Worm (Caenorhabditis elegans) whole organism, L1 larva: ENCODE measurements around the gene F23F1.5.

Experiments
- C04F5.9 ChIP-seq: sonication (generic microtip); optimal IDR thresholded peaks from 2 replicates; lab custom pipeline; 2016; ENCODE audit warnings: missing genetic modification characterization, missing compliant biosample characterization
- C16A3.4 ChIP-seq: fragments of 150-350 bp; optimal IDR thresholded peaks from 2 replicates; lab custom pipeline; 2014; ENCODE audit warnings: missing biosample characterization, missing genetic modification characterization
- C34B4.2 ChIP-seq: sonication (generic microtip); optimal IDR thresholded peaks from 2 replicates; lab custom pipeline; 2017; ENCODE audit warnings: mild to moderate bottlenecking, missing genetic modification characterization, missing compliant biosample characterization
- aha-1 ChIP-seq: fragments of 150-350 bp; optimal IDR thresholded peaks from 2 replicates; lab custom pipeline; 2014; ENCODE audit warnings: missing biosample characterization, missing genetic modification characterization
- alr-1 ChIP-seq: fragments of 200-800 bp; sonication (Bioruptor generic); optimal IDR thresholded peaks from 2 replicates; lab custom pipeline; 2018; ENCODE audit warnings: borderline replicate concordance, mild to moderate bottlenecking, missing genetic modification characterization, missing compliant biosample characterization
- ceh-8 ChIP-seq: fragments of 200-800 bp; sonication (Bioruptor generic); optimal IDR thresholded peaks from 2 replicates; lab custom pipeline; 2018; ENCODE audit warnings: mild to moderate bottlenecking, missing genetic modification characterization, moderate library complexity, missing compliant biosample characterization
- ceh-90 ChIP-seq: sonication (generic microtip); optimal IDR thresholded peaks from 2 replicates; lab custom pipeline; 2016; ENCODE audit warnings: missing genetic modification characterization, missing compliant biosample characterization
- ces-1 ChIP-seq: fragments of 150-350 bp; optimal IDR thresholded peaks from 2 replicates; lab custom pipeline; 2014; ENCODE audit warnings: missing biosample characterization, missing genetic modification reagents, missing genetic modification characterization
- dpl-1 ChIP-seq, 3 experiments: fragments of 150-350 bp in 2 of 3; sonication (generic microtip) in 1 of 3; optimal IDR thresholded peaks; 2 replicates each; lab custom pipeline; 2014 to 2017; ENCODE audit warnings: missing biosample characterization in 3 of 3, missing genetic modification characterization in 3 of 3, missing genetic modification reagents in 3 of 3
- dsc-1 ChIP-seq: sonication (generic microtip); optimal IDR thresholded peaks from 2 replicates; lab custom pipeline; 2016; ENCODE audit warnings: mild to moderate bottlenecking, missing genetic modification characterization, missing compliant biosample characterization
- efl-1 ChIP-seq, 4 experiments: fragments of 150-350 bp; optimal IDR thresholded peaks in 3 of 4; peaks in 1 of 4; 1 replicate in 1 of 4; 2 replicates in 3 of 4; lab custom pipeline; 2014; ENCODE audit warnings: missing biosample characterization in 2 of 4, missing genetic modification characterization in 2 of 4, missing genetic modification reagents in 2 of 4
- efl-3 ChIP-seq: fragments of 200-800 bp; sonication (Bioruptor generic); optimal IDR thresholded peaks from 2 replicates; lab custom pipeline; 2018; ENCODE audit warnings: mild to moderate bottlenecking, missing genetic modification characterization, missing compliant biosample characterization
- egl-13 ChIP-seq: sonication (generic microtip); optimal IDR thresholded peaks from 2 replicates; lab custom pipeline; 2016; ENCODE audit warnings: missing genotype, missing genetic modification reagents, missing genetic modification characterization, missing compliant biosample characterization
- elt-3 ChIP-seq, 6 experiments: fragments of 150-350 bp in 1 of 6; sonication (generic microtip); optimal IDR thresholded peaks; 2 replicates each; lab custom pipeline; 2017 to 2018; ENCODE audit warnings: missing biosample characterization in 6 of 6, missing genetic modification characterization in 6 of 6, inconsistent platforms in 1 of 6
- fkh-10 ChIP-seq: sonication (generic microtip); optimal IDR thresholded peaks from 2 replicates; lab custom pipeline; 2017; ENCODE audit warnings: missing biosample characterization, missing genetic modification reagents, missing genetic modification characterization
- hlh-17 ChIP-seq: fragments of 200-800 bp; sonication (Bioruptor generic); optimal IDR thresholded peaks from 2 replicates; lab custom pipeline; 2018; ENCODE audit warnings: missing genetic modification characterization, mild to moderate bottlenecking, missing compliant biosample characterization, moderate library complexity, borderline replicate concordance
- hpl-2 ChIP-seq: fragments of 150-350 bp; optimal IDR thresholded peaks from 2 replicates; lab custom pipeline; 2014; ENCODE audit warnings: missing biosample characterization, missing genetic modification reagents, missing genetic modification characterization
- irx-1 ChIP-seq: sonication (generic microtip); optimal IDR thresholded peaks from 2 replicates; lab custom pipeline; 2016; ENCODE audit warnings: missing genetic modification characterization, missing compliant biosample characterization
- isw-1 ChIP-seq: fragments of 200-800 bp; sonication (Bioruptor generic); IDR thresholded peaks from 2 replicates; pipeline ENCODE4 v1.3.6; 2022; ENCODE audit warnings: missing genetic modification characterization, missing compliant biosample characterization
- jun-1 ChIP-seq: fragments of 150-350 bp; optimal IDR thresholded peaks from 2 replicates; lab custom pipeline; 2014; ENCODE audit warnings: missing biosample characterization, missing genetic modification reagents, missing genetic modification characterization
- lin-14 ChIP-seq: fragments of 200-800 bp; sonication (Bioruptor generic); optimal IDR thresholded peaks from 2 replicates; lab custom pipeline; 2018; ENCODE audit warnings: mild to moderate bottlenecking, missing genetic modification characterization, moderate library complexity, missing compliant biosample characterization
- lin-15B ChIP-seq: fragments of 150-350 bp; sonication (generic microtip); optimal IDR thresholded peaks from 3 replicates; lab custom pipeline; 2014; ENCODE audit warnings: missing biosample characterization, missing genetic modification characterization
- lin-39 ChIP-seq: fragments of 150-350 bp; optimal IDR thresholded peaks from 2 replicates; lab custom pipeline; 2014; ENCODE audit warnings: missing biosample characterization, missing genetic modification reagents, missing genetic modification characterization
- lir-3 ChIP-seq: sonication (generic microtip); optimal IDR thresholded peaks from 2 replicates; lab custom pipeline; 2016; ENCODE audit warnings: mild to moderate bottlenecking, missing genetic modification characterization, moderate library complexity, missing compliant biosample characterization; ENCODE audit not compliant: poor library complexity
- lsy-2 ChIP-seq, 2 experiments: fragments of 150-350 bp; optimal IDR thresholded peaks; 2 replicates each; lab custom pipeline; 2014; ENCODE audit warnings: missing biosample characterization in 2 of 2, missing genetic modification characterization in 2 of 2
- mab-9 ChIP-seq: fragments of 200-800 bp; sonication (Bioruptor generic); IDR thresholded peaks from 2 replicates; pipeline ENCODE4 v1.3.6; 2022; ENCODE audit warnings: missing genetic modification reagents, missing genetic modification characterization, missing compliant biosample characterization
- mdl-1 ChIP-seq, 2 experiments: fragments of 150-350 bp; optimal IDR thresholded peaks; 2 replicates each; lab custom pipeline; 2014 to 2017; ENCODE audit warnings: missing biosample characterization in 2 of 2, missing genetic modification characterization in 2 of 2, inconsistent platforms in 1 of 2
- mef-2 ChIP-seq: fragments of 150-350 bp; optimal IDR thresholded peaks from 2 replicates; lab custom pipeline; 2014; ENCODE audit warnings: missing biosample characterization, missing genetic modification characterization
- mep-1 ChIP-seq: fragments of 150-350 bp; optimal IDR thresholded peaks from 2 replicates; lab custom pipeline; 2014; ENCODE audit warnings: missing biosample characterization, missing genetic modification characterization
- nhr-11 ChIP-seq: fragments of 150-350 bp; optimal IDR thresholded peaks from 2 replicates; lab custom pipeline; 2014; ENCODE audit warnings: missing biosample characterization, missing genetic modification characterization
- nhr-12 ChIP-seq: sonication (generic microtip); optimal IDR thresholded peaks from 2 replicates; lab custom pipeline; 2017; ENCODE audit warnings: missing biosample characterization, missing genetic modification characterization
- nhr-20 ChIP-seq: sonication (generic microtip); optimal IDR thresholded peaks from 2 replicates; lab custom pipeline; 2016; ENCODE audit warnings: mild to moderate bottlenecking, missing genetic modification characterization, missing compliant biosample characterization
- nhr-47 ChIP-seq: sonication (generic microtip); optimal IDR thresholded peaks from 2 replicates; lab custom pipeline; 2016; ENCODE audit warnings: mild to moderate bottlenecking, missing genetic modification characterization, moderate library complexity, missing compliant biosample characterization
- nhr-76 ChIP-seq: sonication (generic microtip); optimal IDR thresholded peaks from 2 replicates; lab custom pipeline; 2017; ENCODE audit warnings: missing biosample characterization, missing genetic modification characterization
- nhr-84 ChIP-seq: sonication (generic microtip); optimal IDR thresholded peaks from 2 replicates; lab custom pipeline; 2017; ENCODE audit warnings: missing biosample characterization, missing genetic modification characterization
- nhr-85 ChIP-seq: sonication (generic microtip); peaks from one replicate; lab custom pipeline; 2016; ENCODE audit warnings: missing genetic modification characterization, inconsistent platforms, missing compliant biosample characterization
- nhr-90 ChIP-seq: sonication (generic microtip); optimal IDR thresholded peaks from 2 replicates; lab custom pipeline; 2016; ENCODE audit warnings: mild to moderate bottlenecking, missing genetic modification characterization, missing compliant biosample characterization; ENCODE audit not compliant: poor library complexity
- pag-3 ChIP-seq: sonication (generic microtip); optimal IDR thresholded peaks from 2 replicates; lab custom pipeline; 2017; ENCODE audit warnings: missing genetic modification characterization, mild to moderate bottlenecking, missing compliant biosample characterization, antibody characterized with exemption, borderline replicate concordance; ENCODE audit not compliant: insufficient read depth
- pax-3 ChIP-seq: fragments of 200-800 bp; sonication (Bioruptor generic); optimal IDR thresholded peaks from 2 replicates; lab custom pipeline; 2018; ENCODE audit warnings: mild to moderate bottlenecking, missing genetic modification characterization, moderate library complexity, missing compliant biosample characterization
- pqm-1 ChIP-seq: sonication (generic microtip); optimal IDR thresholded peaks from 3 replicates; lab custom pipeline; 2017; ENCODE audit warnings: missing biosample characterization, missing genetic modification characterization
- rnt-1 ChIP-seq: sonication (generic microtip); optimal IDR thresholded peaks from 2 replicates; lab custom pipeline; 2016; ENCODE audit warnings: mild to moderate bottlenecking, missing genetic modification characterization, moderate library complexity, missing compliant biosample characterization
- snpc-4 ChIP-seq: fragments of 150-350 bp; optimal IDR thresholded peaks from 2 replicates; lab custom pipeline; 2014; ENCODE audit warnings: missing biosample characterization, missing genetic modification characterization
- snu-23 ChIP-seq: sonication (generic microtip); optimal IDR thresholded peaks from 2 replicates; lab custom pipeline; 2016; ENCODE audit warnings: missing genetic modification characterization, missing compliant biosample characterization
- sptf-1 ChIP-seq: fragments of 150-350 bp; optimal IDR thresholded peaks from 2 replicates; lab custom pipeline; 2014; ENCODE audit warnings: missing biosample characterization, missing genetic modification characterization
- sup-37 ChIP-seq: fragments of 200-800 bp; sonication (Bioruptor generic); optimal IDR thresholded peaks from 2 replicates; lab custom pipeline; 2018; ENCODE audit warnings: mild to moderate bottlenecking, missing genetic modification characterization, missing compliant biosample characterization
- tlp-1 ChIP-seq: fragments of 150-350 bp; optimal IDR thresholded peaks from 2 replicates; lab custom pipeline; 2014; ENCODE audit warnings: missing biosample characterization, missing genetic modification characterization
- unc-130 ChIP-seq: fragments of 150-350 bp; optimal IDR thresholded peaks from 2 replicates; lab custom pipeline; 2017; ENCODE audit warnings: missing biosample characterization, missing genetic modification characterization, inconsistent platforms
- unc-62 ChIP-seq: fragments of 150-350 bp; optimal IDR thresholded peaks from 2 replicates; lab custom pipeline; 2014; ENCODE audit warnings: missing biosample characterization, missing genetic modification reagents, missing genetic modification characterization
- vab-15 ChIP-seq: sonication (generic microtip); optimal IDR thresholded peaks from 2 replicates; lab custom pipeline; 2017; ENCODE audit warnings: missing genotype, mild to moderate bottlenecking, missing genetic modification characterization, missing compliant biosample characterization
- zag-1 ChIP-seq: fragments of 150-350 bp; optimal IDR thresholded peaks from 2 replicates; lab custom pipeline; 2014; ENCODE audit warnings: missing biosample characterization, missing genetic modification characterization
- zip-4 ChIP-seq: fragments of 200-800 bp; sonication (Bioruptor generic); optimal IDR thresholded peaks from 2 replicates; lab custom pipeline; 2018; ENCODE audit warnings: mild to moderate bottlenecking, missing genetic modification characterization, moderate library complexity, missing compliant biosample characterization
- ztf-4 ChIP-seq: fragments of 150-350 bp; optimal IDR thresholded peaks from 2 replicates; lab custom pipeline; 2014; ENCODE audit warnings: missing biosample characterization, missing genetic modification characterization

F23F1.5 gene

DNA sequence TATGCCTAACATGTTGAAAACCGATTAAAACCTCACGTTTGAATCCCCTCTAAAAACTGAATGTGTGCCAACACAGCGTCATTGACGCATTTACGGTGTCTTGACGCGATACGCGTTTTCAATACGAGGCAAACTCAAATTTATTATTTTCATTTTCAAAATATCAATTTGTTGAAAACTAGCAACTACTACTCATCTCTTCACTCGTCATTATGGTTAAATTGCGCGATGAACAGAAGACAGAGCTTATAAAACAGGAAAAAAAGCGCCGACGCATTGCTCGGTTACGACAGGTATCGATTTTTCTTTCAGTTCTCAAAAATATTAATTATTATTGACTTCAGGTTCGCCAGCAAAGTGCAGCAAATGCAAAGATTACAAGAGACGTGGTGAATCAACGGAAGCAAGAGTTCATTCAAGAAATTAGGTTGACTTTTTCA, 6.8 kb downstream of the F23F1.5 start, which contains the start of gene enee-1 (continued):
- peak; percentile 56 for TF ChIP-seq nhr-11 (tag; lab: Kevin White, UChicago)
- TF ChIP-seq nhr-20 (tag; lab: Kevin White, UChicago), result peak; percentile 81
- no peak for TF ChIP-seq pqm-1
- TF ChIP-seq nhr-47 (tag; lab: Kevin White, UChicago), result peak; percentile 93
- TF ChIP-seq C04F5.9 (tag; lab: Kevin White, UChicago), result peak; percentile 72
- peak; percentile 76 for TF ChIP-seq unc-130 (tag; lab: Kevin White, UChicago)
- TF ChIP-seq snpc-4 (tag; lab: Kevin White, UChicago), result peak; percentile 61
- TF ChIP-seq ztf-4 (tag; lab: Kevin White, UChicago), result peak; percentile 89
- TF ChIP-seq mab-9 (GFP tag; lab: Robert Waterston, UW), result peak; percentile 56
- peak; percentile 38 for TF ChIP-seq lir-3 (tag; lab: Kevin White, UChicago)
- no peak for TF ChIP-seq ceh-90 (tag; lab: Kevin White, UChicago)
- TF ChIP-seq fkh-10, result peak; percentile 78
- TF ChIP-seq egl-13 (tag; lab: Kevin White, UChicago), result peak; percentile 71
- TF ChIP-seq ces-1 (GFP tag; lab: Kevin White, UChicago), result no peak
- TF ChIP-seq alr-1 (tag; lab: Kevin White, UChicago), result no peak
- TF ChIP-seq zip-4 (GFP tag; lab: Kevin White, UChicago), result peak; percentile 32
- TF ChIP-seq pag-3 (tag; lab: Kevin White, UChicago), result no peak
- peak; percentile 89 to 95 for TF ChIP-seq lsy-2 (tag; optimal IDR thresholded peaks at IDR 0.05; lab: Kevin White, UChicago)
- TF ChIP-seq unc-62 (GFP tag; lab: Kevin White, UChicago), result no peak
- no peak for TF ChIP-seq hpl-2 (GFP tag; lab: Kevin White, UChicago)
- TF ChIP-seq jun-1 (tag; lab: Kevin White, UChicago), result peak; percentile 86
- peak; percentile 61 for TF ChIP-seq aha-1 (tag; lab: Kevin White, UChicago)
- TF ChIP-seq hlh-17 (GFP tag; lab: Kevin White, UChicago), result no peak
- no peak for TF ChIP-seq nhr-84 (tag; lab: Kevin White, UChicago)
- TF ChIP-seq C16A3.4 (tag; lab: Kevin White, UChicago), result peak; percentile 91
- no peak for TF ChIP-seq ceh-8 (GFP tag; lab: Kevin White, UChicago)
- TF ChIP-seq lin-39, result peak; percentile 89
- no peak for TF ChIP-seq vab-15
- peak; percentile 95 to 99 (median 98) for TF ChIP-seq dpl-1 (GFP tag; optimal IDR thresholded peaks at IDR 0.05; lab: Kevin White, UChicago)
- TF ChIP-seq rnt-1, result peak; percentile 90
- no peak for TF ChIP-seq nhr-12 (tag; lab: Kevin White, UChicago)
- no peak for TF ChIP-seq sptf-1
- TF ChIP-seq mdl-1 (tag; optimal IDR thresholded peaks at IDR 0.05; lab: Kevin White, UChicago), result peak in 1 of 2 experiments; percentile 80
- TF ChIP-seq C34B4.2 (tag; lab: Kevin White, UChicago), result peak; percentile 26
- TF ChIP-seq tlp-1, result no peak
- TF ChIP-seq dsc-1 (tag; lab: Kevin White, UChicago), result peak; percentile 88
- peak; percentile 40 for TF ChIP-seq nhr-76 (tag; lab: Kevin White, UChicago)
- TF ChIP-seq irx-1 (tag; lab: Kevin White, UChicago), result peak; percentile 82
- peak; percentile 85 to 96 for TF ChIP-seq efl-1 (optimal IDR thresholded peaks at IDR 0.05; lab: Kevin White, UChicago)
- TF ChIP-seq efl-1 (GFP tag; optimal IDR thresholded peaks at IDR 0.05 in 1 of 2; lab: Kevin White, UChicago), result peak; percentile 98 to 100
- peak; percentile 66 for TF ChIP-seq pax-3 (tag; lab: Kevin White, UChicago)
- TF ChIP-seq nhr-85 (tag; lab: Kevin White, UChicago), result peak; percentile 87
- peak; percentile 90 for TF ChIP-seq mep-1
- peak; percentile 83 for TF ChIP-seq lin-15B (tag; lab: Kevin White, UChicago)
- peak in 2 of 6 experiments; percentile 61 to 69 for TF ChIP-seq elt-3 (tag; optimal IDR thresholded peaks at IDR 0.05; lab: Kevin White, UChicago)
- peak; percentile 72 for TF ChIP-seq nhr-90 (tag; lab: Kevin White, UChicago)
- TF ChIP-seq snu-23 (GFP tag; lab: Kevin White, UChicago), result peak; percentile 91
- no peak for TF ChIP-seq efl-3 (GFP tag; lab: Kevin White, UChicago)
- peak; percentile 72 for TF ChIP-seq zag-1 (tag; lab: Kevin White, UChicago)
- no peak for TF ChIP-seq mef-2 (tag; lab: Kevin White, UChicago)
- peak; percentile 86 for TF ChIP-seq isw-1 (GFP tag; lab: Robert Waterston, UW)
- peak; percentile 61 for TF ChIP-seq sup-37 (GFP tag; lab: Kevin White, UChicago)
- peak; percentile 78 for TF ChIP-seq lin-14
